Fruit fly (Drosophila melanogaster): ENCODE measurements around the gene TfIIB.
A peak's percentile ranks its signal among the peaks of the same experiment; 100 is the strongest.

TfIIB gene

DNA sequence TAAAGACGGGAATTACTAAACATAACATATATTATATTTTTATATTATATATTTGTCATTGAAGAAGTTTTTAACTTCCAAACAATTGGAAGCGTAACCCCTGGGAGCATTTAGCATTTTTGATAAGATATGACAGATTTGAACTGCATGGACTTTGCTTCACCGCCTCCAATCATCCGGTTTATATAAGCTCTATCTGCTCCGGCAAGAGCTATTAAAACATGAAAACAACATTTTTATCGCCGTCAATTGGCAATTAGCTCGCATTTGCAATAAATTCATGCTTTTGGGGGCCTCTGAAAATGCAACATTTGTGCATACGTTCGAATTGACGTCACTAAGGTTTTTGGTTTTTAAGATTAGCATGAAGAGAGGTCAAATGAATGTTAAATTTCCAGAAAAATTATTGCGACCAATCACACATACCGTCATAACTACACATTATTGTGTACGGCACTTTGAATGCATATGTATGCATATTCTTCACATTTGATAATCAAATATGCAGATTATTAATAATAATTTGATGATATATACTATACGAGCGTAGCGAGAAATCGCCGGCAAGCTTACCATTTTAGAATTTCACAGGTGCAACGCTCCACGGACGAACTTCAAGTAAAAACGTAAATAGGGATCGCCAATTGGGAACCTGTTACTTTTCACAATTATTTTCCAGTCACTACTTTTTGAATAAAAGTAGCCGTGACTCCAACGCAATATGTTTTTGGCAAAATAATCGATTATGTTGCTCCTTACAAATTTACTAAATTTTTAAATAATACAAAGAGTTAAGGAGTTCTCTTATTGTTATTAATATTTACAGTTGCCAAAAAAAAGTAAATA is 35.3 kb upstream of the TfIIB start, which contains the start of gene Mdh1:
Gene Mdh1 (minus strand): TSS at position 691 of the 846 bp plus-strand sequence.
- TF ChIP-seq salr (GFP tag; optimal IDR thresholded peaks at IDR 0.05), result no peak
- TF ChIP-seq Hr4 (GFP tag; optimal IDR thresholded peaks at IDR 0.05), result no peak
- TF ChIP-seq CG6808 (GFP tag; optimal IDR thresholded peaks at IDR 0.05), result peak; percentile 4
- TF ChIP-seq Eip93F (GFP tag; optimal IDR thresholded peaks at IDR 0.05), result peak; percentile 18
- TF ChIP-seq ss (GFP tag; optimal IDR thresholded peaks at IDR 0.05), result peak; percentile 11 to 40
- TF ChIP-seq vri (GFP tag; optimal IDR thresholded peaks at IDR 0.05), result peak; percentile 55
- TF ChIP-seq Eip78C (GFP tag), result peak; percentile 64
- no peak for TF ChIP-seq Smox (GFP tag; optimal IDR thresholded peaks at IDR 0.05)

DNA sequence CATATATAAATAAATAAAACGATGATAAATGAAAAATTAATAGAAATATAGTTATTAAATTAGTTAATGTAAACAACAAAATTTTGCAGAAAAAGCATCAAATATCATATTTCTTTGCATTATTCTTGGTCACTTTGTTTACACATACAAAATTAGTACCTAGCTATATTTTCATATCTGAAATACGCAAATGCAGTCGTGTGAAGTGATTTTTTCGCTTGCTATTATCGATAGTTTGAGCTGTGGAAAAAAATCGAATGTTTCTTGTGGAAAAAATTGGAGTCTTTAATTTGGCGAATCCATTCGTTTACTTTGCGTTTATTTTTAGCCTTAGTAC is 34.7 kb upstream of the TfIIB start, which contains the start of gene Cnot4:
Gene Cnot4 (plus strand): TSS at position 229 of the 337 bp plus-strand sequence.
- TF ChIP-seq CG9139 (GFP tag; optimal IDR thresholded peaks at IDR 0.05) (no peak), ss (GFP tag; optimal IDR thresholded peaks at IDR 0.05) (no peak), OdsH (GFP tag; optimal IDR thresholded peaks at IDR 0.05) (no peak), Lpt (GFP tag; optimal IDR thresholded peaks at IDR 0.05) (no peak), salr (GFP tag; optimal IDR thresholded peaks at IDR 0.05) (no peak), Sox14 (GFP tag; optimal IDR thresholded peaks at IDR 0.05) (no peak), esn (GFP tag; optimal IDR thresholded peaks at IDR 0.05) (no peak), cyc (GFP tag; optimal IDR thresholded peaks at IDR 0.05) (no peak), CG15336 (GFP tag; IDR thresholded peaks at IDR 0.05) (no peak), CG11762 (GFP tag; optimal IDR thresholded peaks at IDR 0.05; ENCODE audit: insufficient read depth) (no peak), CG11294 (GFP tag; IDR thresholded peaks at IDR 0.05) (no peak), Eip78C (GFP tag) (no peak), svp (GFP tag) (no peak), pdm3 (GFP tag; optimal IDR thresholded peaks at IDR 0.05) (no peak), CG8319 (GFP tag; optimal IDR thresholded peaks at IDR 0.05) (no peak)

DNA sequence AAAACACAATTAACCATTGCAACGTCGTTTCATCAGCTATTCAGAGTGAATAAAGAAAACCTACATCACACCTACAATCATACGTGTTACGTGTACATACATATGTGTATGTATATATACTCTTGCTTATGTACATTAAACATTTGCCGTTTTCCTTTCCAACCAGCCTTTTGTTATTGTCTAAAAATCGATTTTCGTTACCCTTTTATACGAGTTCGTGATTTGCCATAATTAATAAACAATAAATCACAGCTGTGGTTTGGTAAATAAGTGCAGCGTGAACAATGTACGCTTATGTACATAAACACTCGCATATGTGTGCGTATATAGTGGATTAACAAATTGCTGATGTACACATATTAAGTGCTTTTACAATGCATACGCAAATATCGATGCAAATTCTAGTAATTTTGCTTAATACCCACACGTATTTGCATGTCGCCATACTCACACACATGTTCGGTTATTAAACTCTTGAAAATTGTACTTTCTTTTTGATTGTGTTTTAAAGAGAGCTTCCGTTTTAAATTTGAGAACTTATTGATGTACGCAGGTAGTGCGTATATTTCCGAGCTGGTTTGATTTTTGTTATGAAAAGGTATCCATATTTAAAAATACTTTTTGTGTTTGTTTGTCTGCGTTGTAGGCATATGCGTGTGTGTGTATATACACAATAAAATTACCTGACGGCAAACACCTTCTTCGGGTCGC is 34.1 kb upstream of the TfIIB start:
- TF ChIP-seq ss (GFP tag; optimal IDR thresholded peaks at IDR 0.05) (peak in 1 of 2 experiments; percentile 72), CG8319 (GFP tag; optimal IDR thresholded peaks at IDR 0.05) (no peak), Eip78C (GFP tag) (peak; percentile 46), CG7368 (GFP tag; optimal IDR thresholded peaks at IDR 0.05) (no peak), esn (GFP tag; optimal IDR thresholded peaks at IDR 0.05) (peak; percentile 14), topi (GFP tag; optimal IDR thresholded peaks at IDR 0.05) (peak; percentile 28), CG1621 (tag; optimal IDR thresholded peaks at IDR 0.05) (no peak), fkh (GFP tag; optimal IDR thresholded peaks at IDR 0.05) (peak; percentile 83), CG4318 (GFP tag; optimal IDR thresholded peaks at IDR 0.05) (no peak), vri (GFP tag; optimal IDR thresholded peaks at IDR 0.05) (peak; percentile 50)

DNA sequence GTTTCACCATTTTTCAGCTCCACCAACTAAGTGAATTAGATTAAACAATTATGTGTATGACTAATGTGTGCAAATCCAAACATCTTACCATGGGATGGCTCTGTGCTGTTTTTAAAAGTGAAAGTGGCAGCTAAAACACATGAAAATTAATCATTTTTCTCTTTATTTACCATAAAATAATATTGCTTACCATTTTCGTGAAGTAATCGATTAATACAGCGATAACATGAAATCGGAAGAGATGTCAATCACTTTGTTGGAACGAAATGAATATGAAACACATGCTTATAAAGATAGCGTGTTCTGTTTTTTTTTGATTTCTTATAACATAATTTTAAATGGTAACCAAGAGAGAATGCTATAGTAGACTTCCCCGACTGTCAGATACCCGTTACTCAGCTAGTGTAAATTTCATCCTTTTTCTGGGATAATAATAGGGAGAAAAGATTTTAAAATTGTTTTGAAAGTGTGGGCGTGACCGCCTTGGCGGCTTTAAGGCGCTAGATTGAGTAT is 27.3 kb upstream of the TfIIB start:
- TF ChIP-seq Eip78C (GFP tag) (peak; percentile 50), fkh (GFP tag; optimal IDR thresholded peaks at IDR 0.05) (peak; percentile 9), CG10669 (GFP tag; optimal IDR thresholded peaks at IDR 0.05) (peak; percentile 78), CG3032 (tag; optimal IDR thresholded peaks at IDR 0.05) (no peak)

DNA sequence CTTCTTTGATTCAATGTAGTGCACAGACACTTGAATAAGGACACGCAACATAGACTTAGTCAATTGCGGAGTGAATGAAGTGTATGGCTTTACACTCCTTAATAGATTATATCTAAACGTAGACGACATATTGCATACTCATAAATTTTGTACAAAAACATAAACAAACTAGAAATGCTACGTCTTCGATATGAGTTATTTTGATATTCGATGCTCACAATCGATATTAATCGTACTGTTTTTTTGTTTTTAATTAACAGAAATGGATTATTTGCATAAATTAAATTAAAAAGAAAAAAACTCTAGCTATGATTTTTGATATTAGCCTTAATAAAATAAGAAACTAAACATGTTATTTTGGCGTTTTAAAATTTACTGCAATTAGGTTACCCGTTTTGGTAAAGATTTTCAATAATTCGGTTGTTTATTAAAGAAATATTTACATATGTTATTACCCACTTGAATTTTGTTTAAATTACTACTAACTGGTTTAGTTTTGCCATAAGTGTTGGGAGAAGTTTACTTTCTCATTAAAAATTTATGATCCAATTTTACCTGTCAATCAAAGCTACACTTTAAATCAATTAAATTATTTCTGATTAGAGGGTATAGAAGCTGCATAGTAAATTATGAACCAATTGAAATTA is 26.0 kb upstream of the TfIIB start, which contains the start of the genes CG17768, LSm-4 and Ir31a:
Gene CG17768 (minus strand): TSS at position 196 of the 647 bp plus-strand sequence.
Gene LSm-4 (minus strand): TSS at position 196 of the 647 bp plus-strand sequence.
Gene Ir31a (plus strand): TSS at position 558 of the 647 bp plus-strand sequence.
- TF ChIP-seq acj6 (GFP tag; optimal IDR thresholded peaks at IDR 0.05), result no peak
- TF ChIP-seq CG11902 (GFP tag; optimal IDR thresholded peaks at IDR 0.05), result no peak
- no peak for TF ChIP-seq net (GFP tag; optimal IDR thresholded peaks at IDR 0.05)
- peak; percentile 23 for TF ChIP-seq Eip78C (GFP tag)
- TF ChIP-seq CG34406 (GFP tag; optimal IDR thresholded peaks at IDR 0.05), result no peak
- TF ChIP-seq CG8319 (GFP tag; optimal IDR thresholded peaks at IDR 0.05), result no peak
- no peak for TF ChIP-seq Sox102F (GFP tag; optimal IDR thresholded peaks at IDR 0.05)
- no peak for TF ChIP-seq CG10669 (GFP tag; optimal IDR thresholded peaks at IDR 0.05)
- TF ChIP-seq Ets96B (tag; optimal IDR thresholded peaks at IDR 0.05), result no peak
- TF ChIP-seq fkh (GFP tag; optimal IDR thresholded peaks at IDR 0.05), result peak; percentile 33
- TF ChIP-seq CG6163 (GFP tag; IDR thresholded peaks at IDR 0.05), result no peak

All from whole organism, prepupa.